Fruit fly (Drosophila melanogaster): Measurements from ENCODE around the gene CG32365.

- TF ChIP-seq esg (GFP tag; conservative IDR thresholded peaks at IDR 0.05), result peak; percentile 67
- peak; percentile 53; the same call in 1 of the 2 replicates for TF ChIP-seq Adf1 (GFP tag; IDR thresholded peaks at IDR 0.05)
- TF ChIP-seq run (tag; optimal IDR thresholded peaks at IDR 0.05), result peak; percentile 26
- TF ChIP-seq danr (GFP tag; IDR thresholded peaks at IDR 0.05), result peak; percentile 51
- no peak for TF ChIP-seq CG14860 (GFP tag; IDR thresholded peaks at IDR 0.05; ENCODE audit: partially characterized antibody)
- TF ChIP-seq CG3995 (GFP tag; optimal IDR thresholded peaks at IDR 0.05), result no peak
- TF ChIP-seq Dbx (GFP tag; IDR thresholded peaks at IDR 0.05), result no peak
- TF ChIP-seq ttk (GFP tag; IDR thresholded peaks at IDR 0.05), result peak; percentile 30; the same call in 1 of the 2 replicates
- no peak for TF ChIP-seq CG8089 (GFP tag; optimal IDR thresholded peaks at IDR 0.05)
These were observed 8.0 kb upstream of the CG32365 start for dm6 chr3L:7860634-7861431.

All from whole organism, embryonic.